Worm (Caenorhabditis elegans) whole organism, L4/young adult: ENCODE data around the gene fbxc-25.

Source experiments
- W03F9.2 ChIP-seq: fragments of 150-350 bp; optimal IDR thresholded peaks from 2 replicates; lab custom pipeline; 2014; ENCODE audit warnings: missing biosample characterization, missing genetic modification characterization
- dao-5 ChIP-seq: sonication (generic microtip); optimal IDR thresholded peaks from 2 replicates; lab custom pipeline; 2016; ENCODE audit warnings: missing genotype, missing genetic modification characterization, moderate library complexity, missing compliant biosample characterization
- him-1 ChIP-seq: sonication (generic microtip); optimal IDR thresholded peaks from 2 replicates; lab custom pipeline; 2016; ENCODE audit warnings: missing genotype, missing genetic modification reagents, missing genetic modification characterization, missing compliant biosample characterization

DNA sequence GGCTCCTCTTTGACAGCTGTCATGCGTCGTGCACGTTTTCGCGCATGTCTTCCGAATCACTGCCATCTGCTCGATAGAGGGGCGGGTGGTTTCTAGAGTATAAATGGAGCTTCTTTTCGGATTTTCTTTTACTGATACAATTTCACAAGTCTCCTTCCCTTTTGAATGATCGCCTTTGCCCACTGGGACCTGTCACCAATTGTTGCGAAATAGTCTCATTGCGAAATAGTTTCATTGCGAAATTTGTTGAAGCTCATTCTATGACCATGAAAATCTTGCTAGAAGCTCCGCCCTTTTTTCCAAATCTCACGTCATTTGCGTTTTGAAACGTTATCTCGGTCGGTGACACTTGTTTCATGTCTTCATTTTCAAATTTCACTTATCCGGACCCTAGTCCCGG is 6.6 kb downstream of the fbxc-25 start:
- TF ChIP-seq him-1 (tag; lab: Kevin White, UChicago) (no peak), W03F9.2 (tag; lab: Kevin White, UChicago) (no peak), dao-5 (tag; lab: Kevin White, UChicago) (no peak)
